Fruit fly (Drosophila melanogaster): ENCODE measurements around the gene Nepl21.

dm6 chr3R:28847547-28848316 is 35.8 kb upstream of the Nepl21 start:
- no peak for TF ChIP-seq CG8478 (optimal IDR thresholded peaks at IDR 0.05)
- no peak for TF ChIP-seq CTCF (optimal IDR thresholded peaks at IDR 0.05)
